Fruit fly (Drosophila melanogaster) whole organism, wandering third instar larva: ENCODE results near the gene CG1662.

ENCODE experiments used
- CG9705 ChIP-seq: fragments of 200-800 bp; sonication (Bioruptor generic); optimal IDR thresholded peaks from 2 replicates; lab custom pipeline; 2018; ENCODE audit warnings: missing biosample characterization, mild to moderate bottlenecking, missing genetic modification characterization
- Myc ChIP-seq: fragments of >200 bp; optimal IDR thresholded peaks from 2 replicates; lab custom pipeline; 2017
- h ChIP-seq: fragments of 200-800 bp; sonication (Bioruptor generic); optimal IDR thresholded peaks from 3 replicates; lab custom pipeline; 2016; ENCODE audit warnings: missing biosample characterization, mild to moderate bottlenecking, missing genetic modification characterization
- lola ChIP-seq: fragments of >200 bp; optimal IDR thresholded peaks from 2 replicates; lab custom pipeline; 2017; ENCODE audit warnings: missing biosample characterization, missing genetic modification characterization
- psq ChIP-seq: fragments of 200-800 bp; sonication (Bioruptor generic); optimal IDR thresholded peaks from 3 replicates; lab custom pipeline; 2017; ENCODE audit warnings: missing biosample characterization, mild to moderate bottlenecking, missing genetic modification characterization, moderate library complexity
- tai ChIP-seq: sonication (Bioruptor generic); optimal IDR thresholded peaks from 2 replicates; lab custom pipeline; 2016; ENCODE audit warnings: missing biosample characterization, missing genetic modification characterization
- woc ChIP-seq: sonication (Bioruptor generic); optimal IDR thresholded peaks from 2 replicates; lab custom pipeline; 2016; ENCODE audit warnings: missing biosample characterization, mild to moderate bottlenecking, missing genetic modification characterization

DNA sequence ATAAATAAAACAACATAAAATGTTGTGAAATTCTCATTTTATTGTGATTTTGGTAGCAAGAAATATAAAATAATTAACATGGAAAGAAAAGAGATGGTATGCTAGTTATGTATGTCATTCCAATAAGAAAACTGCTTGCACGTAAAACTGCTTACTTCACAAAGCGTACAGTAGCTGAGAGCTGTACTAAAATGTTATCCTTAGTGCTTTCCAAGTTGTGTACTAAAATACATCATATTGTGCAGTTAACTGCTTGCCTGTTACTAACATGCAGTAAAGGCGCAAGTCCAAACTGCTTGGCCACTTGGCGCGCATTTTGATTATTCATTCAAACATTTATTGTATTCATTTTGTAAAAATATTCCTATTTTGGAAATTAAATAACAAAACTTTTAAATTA is 33.7 kb downstream of the CG1662 start:
- no peak for TF ChIP-seq h (GFP tag; lab: Kevin White, UChicago)
- TF ChIP-seq tai (GFP tag; lab: Kevin White, UChicago) = no peak
- TF ChIP-seq psq (GFP tag; lab: Kevin White, UChicago) = no peak
- no peak for TF ChIP-seq CG9705 (GFP tag; lab: Kevin White, UChicago)
- TF ChIP-seq Myc (lab: Kevin White, UChicago) = peak; percentile 73
- TF ChIP-seq woc (GFP tag; lab: Kevin White, UChicago) = no peak
- no peak for TF ChIP-seq lola (GFP tag; lab: Kevin White, UChicago)
